Fruit fly (Drosophila melanogaster) whole organism, prepupa: ENCODE results near the gene Karybeta3.
A peak's percentile ranks its signal among the peaks of the same experiment; 100 is the strongest.

Source experiments
- Blimp-1 ChIP-seq: fragments of 200-800 bp; sonication (Bioruptor generic); optimal IDR thresholded peaks from 3 replicates; lab custom pipeline; 2017; ENCODE audit warnings: missing biosample characterization, missing genetic modification characterization, mild to moderate bottlenecking, moderate library complexity, missing genetic modification reagents
- CG10669 ChIP-seq: fragments of 200-800 bp; sonication (Bioruptor generic); optimal IDR thresholded peaks from 3 replicates; lab custom pipeline; 2018; ENCODE audit warnings: missing biosample characterization, mild to moderate bottlenecking, missing genetic modification characterization, moderate library complexity
- CG11294 ChIP-seq: fragments of 200-800 bp; sonication (Bioruptor generic); IDR thresholded peaks from 2 replicates; pipeline ENCODE4 v1.3.6; 2022; ENCODE audit warnings: missing biosample characterization, missing genetic modification characterization
- CG11762 ChIP-seq: fragments of 200-800 bp; sonication (Bioruptor generic); optimal IDR thresholded peaks from 3 replicates; lab custom pipeline; 2016; ENCODE audit warnings: missing biosample characterization, missing genetic modification characterization; ENCODE audit not compliant: insufficient read depth
- CG15336 ChIP-seq: fragments of 200-800 bp; sonication (Bioruptor generic); IDR thresholded peaks from 2 replicates; pipeline ENCODE4 v1.3.6; 2022; ENCODE audit warnings: missing biosample characterization, missing genetic modification characterization
- CG16779 ChIP-seq: fragments of 200-800 bp; sonication (Bioruptor generic); optimal IDR thresholded peaks from 3 replicates; lab custom pipeline; 2017; ENCODE audit warnings: missing biosample characterization, mild to moderate bottlenecking, missing genetic modification characterization
- CG3032 ChIP-seq: fragments of 200-800 bp; optimal IDR thresholded peaks from 2 replicates; lab custom pipeline; 2019; ENCODE audit warnings: missing biosample characterization, mild to moderate bottlenecking, missing genetic modification characterization, moderate library complexity
- CG31627 ChIP-seq: fragments of 200-800 bp; sonication (Bioruptor generic); optimal IDR thresholded peaks from 3 replicates; lab custom pipeline; 2016; ENCODE audit warnings: missing biosample characterization, missing genetic modification characterization
- CG32006 ChIP-seq: fragments of 200-800 bp; sonication (Bioruptor generic); optimal IDR thresholded peaks from 3 replicates; lab custom pipeline; 2017; ENCODE audit warnings: missing biosample characterization, mild to moderate bottlenecking, missing genetic modification characterization
- CG34406 ChIP-seq: fragments of 200-800 bp; sonication (Bioruptor generic); optimal IDR thresholded peaks from 3 replicates; lab custom pipeline; 2016; ENCODE audit warnings: missing biosample characterization, missing genetic modification characterization
- CG3919 ChIP-seq: fragments of 200-800 bp; sonication (Bioruptor generic); optimal IDR thresholded peaks from 3 replicates; lab custom pipeline; 2016; ENCODE audit warnings: missing biosample characterization, missing genetic modification characterization
- CG4318 ChIP-seq: fragments of 200-800 bp; sonication (Bioruptor generic); optimal IDR thresholded peaks from 3 replicates; lab custom pipeline; 2017; ENCODE audit warnings: missing biosample characterization, mild to moderate bottlenecking, missing genetic modification characterization
- CG6163 ChIP-seq: fragments of 200-800 bp; sonication (Bioruptor generic); IDR thresholded peaks from 3 replicates; pipeline ENCODE4 v1.3.6; 2022; ENCODE audit warnings: missing biosample characterization, missing genetic modification characterization
- CG6276 ChIP-seq: fragments of 200-800 bp; sonication (Bioruptor generic); optimal IDR thresholded peaks from 2 replicates; lab custom pipeline; 2017; ENCODE audit warnings: missing biosample characterization, mild to moderate bottlenecking, missing genetic modification characterization
- CG6808 ChIP-seq: fragments of 200-800 bp; sonication (Bioruptor generic); optimal IDR thresholded peaks from 3 replicates; lab custom pipeline; 2017; ENCODE audit warnings: missing biosample characterization, missing genetic modification characterization, mild to moderate bottlenecking, moderate library complexity, missing genetic modification reagents
- CG7368 ChIP-seq: fragments of 200-800 bp; sonication (Bioruptor generic); optimal IDR thresholded peaks from 3 replicates; lab custom pipeline; 2016; ENCODE audit warnings: missing biosample characterization, missing genetic modification characterization
- CG8119 ChIP-seq: fragments of 200-800 bp; sonication (Bioruptor generic); IDR thresholded peaks from 3 replicates; pipeline ENCODE4 v1.3.6; 2022; ENCODE audit warnings: missing biosample characterization, missing genetic modification characterization
- CG9139 ChIP-seq: fragments of 200-800 bp; sonication (Bioruptor generic); optimal IDR thresholded peaks from 3 replicates; lab custom pipeline; 2017; ENCODE audit warnings: missing biosample characterization, mild to moderate bottlenecking, missing genetic modification characterization
- Eip75B ChIP-seq: fragments of 200-800 bp; sonication (Bioruptor generic); optimal IDR thresholded peaks from 3 replicates; lab custom pipeline; 2016; ENCODE audit warnings: missing biosample characterization, missing genetic modification characterization
- Eip78C ChIP-seq: fragments of 200-800 bp; sonication (Bioruptor generic); peaks from one replicate; lab custom pipeline; 2016; ENCODE audit warnings: missing biosample characterization, missing genetic modification characterization
- Eip93F ChIP-seq: fragments of 200-800 bp; sonication (Bioruptor generic); optimal IDR thresholded peaks from 2 replicates; lab custom pipeline; 2016; ENCODE audit warnings: missing biosample characterization, mild to moderate bottlenecking, missing genetic modification characterization
- Ets21C ChIP-seq: fragments of 200-800 bp; sonication (Bioruptor generic); optimal IDR thresholded peaks from 3 replicates; lab custom pipeline; 2016; ENCODE audit warnings: missing biosample characterization, missing genetic modification characterization
- Hr38 ChIP-seq: sonication (Bioruptor generic); optimal IDR thresholded peaks from 2 replicates; lab custom pipeline; 2016; ENCODE audit warnings: missing biosample characterization, missing genetic modification characterization
- Hr39 ChIP-seq: fragments of 200-800 bp; sonication (Bioruptor generic); optimal IDR thresholded peaks from 2 replicates; lab custom pipeline; 2016; ENCODE audit warnings: missing biosample characterization, missing genetic modification characterization
- Hr4 ChIP-seq: fragments of 200-800 bp; sonication (Bioruptor generic); optimal IDR thresholded peaks from 3 replicates; lab custom pipeline; 2016; ENCODE audit warnings: missing biosample characterization, missing genetic modification characterization
- Lpt ChIP-seq: fragments of 200-800 bp; sonication (Bioruptor generic); optimal IDR thresholded peaks from 3 replicates; lab custom pipeline; 2016; ENCODE audit warnings: missing biosample characterization, missing genetic modification characterization
- Met ChIP-seq: fragments of 200-800 bp; sonication (Bioruptor generic); optimal IDR thresholded peaks from 3 replicates; lab custom pipeline; 2016; ENCODE audit warnings: missing biosample characterization, missing genetic modification characterization
- OdsH ChIP-seq: fragments of 200-800 bp; sonication (Bioruptor generic); optimal IDR thresholded peaks from 3 replicates; lab custom pipeline; 2016; ENCODE audit warnings: missing biosample characterization, missing genetic modification characterization
- Sox102F ChIP-seq: fragments of 200-800 bp; sonication (Bioruptor generic); optimal IDR thresholded peaks from 2 replicates; lab custom pipeline; 2016; ENCODE audit warnings: missing biosample characterization, mild to moderate bottlenecking, missing genetic modification characterization
- Sox14 ChIP-seq: fragments of 200-800 bp; sonication (Bioruptor generic); optimal IDR thresholded peaks from 3 replicates; lab custom pipeline; 2016; ENCODE audit warnings: missing biosample characterization, missing genetic modification characterization
- Sox15 ChIP-seq: fragments of 200-800 bp; sonication (Bioruptor generic); optimal IDR thresholded peaks from 3 replicates; lab custom pipeline; 2016; ENCODE audit warnings: missing biosample characterization, missing genetic modification characterization
- achi ChIP-seq: fragments of 200-800 bp; sonication (Bioruptor generic); optimal IDR thresholded peaks from 3 replicates; lab custom pipeline; 2016; ENCODE audit warnings: missing biosample characterization, missing genetic modification characterization
- acj6 ChIP-seq: fragments of 200-800 bp; sonication (Bioruptor generic); optimal IDR thresholded peaks from 3 replicates; lab custom pipeline; 2016; ENCODE audit warnings: missing biosample characterization, missing genetic modification characterization
- cyc ChIP-seq: fragments of 200-800 bp; sonication (Bioruptor generic); optimal IDR thresholded peaks from 3 replicates; lab custom pipeline; 2016; ENCODE audit warnings: missing biosample characterization, missing genetic modification characterization
- dac ChIP-seq: fragments of 200-800 bp; sonication (Bioruptor generic); optimal IDR thresholded peaks from 2 replicates; lab custom pipeline; 2017; ENCODE audit warnings: missing biosample characterization, mild to moderate bottlenecking, missing genetic modification characterization
- dsx ChIP-seq: fragments of 200-800 bp; optimal IDR thresholded peaks from 3 replicates; lab custom pipeline; 2019; ENCODE audit warnings: missing biosample characterization, mild to moderate bottlenecking, missing genetic modification characterization, moderate library complexity; ENCODE audit not compliant: poor library complexity, severe bottlenecking
- eg ChIP-seq: fragments of 200-800 bp; sonication (Bioruptor generic); IDR thresholded peaks from 3 replicates; pipeline ENCODE4 v1.3.6; 2022; ENCODE audit warnings: missing biosample characterization, missing genetic modification characterization
- esn ChIP-seq: fragments of 200-800 bp; sonication (Bioruptor generic); optimal IDR thresholded peaks from 2 replicates; lab custom pipeline; 2016; ENCODE audit warnings: missing biosample characterization, mild to moderate bottlenecking, missing genetic modification characterization, moderate library complexity
- fd85E ChIP-seq: fragments of 200-800 bp; sonication (Bioruptor generic); optimal IDR thresholded peaks from 3 replicates; lab custom pipeline; 2016; ENCODE audit warnings: missing biosample characterization, missing genetic modification characterization
- fkh ChIP-seq: fragments of 200-800 bp; sonication (Bioruptor generic); optimal IDR thresholded peaks from 3 replicates; lab custom pipeline; 2017; ENCODE audit warnings: missing biosample characterization, mild to moderate bottlenecking, missing genetic modification characterization, moderate library complexity
- salr ChIP-seq, 2 experiments: fragments of 200-800 bp; sonication (Bioruptor generic); optimal IDR thresholded peaks; 3 replicates each; lab custom pipeline; 2016 to 2018; ENCODE audit warnings: missing biosample characterization in 2 of 2, missing genetic modification characterization in 2 of 2, mild to moderate bottlenecking in 1 of 2
- svp ChIP-seq: fragments of 200-800 bp; sonication (Bioruptor generic); peaks from one replicate; lab custom pipeline; 2016; ENCODE audit warnings: missing biosample characterization, missing genetic modification characterization

Karybeta3 gene

DNA sequence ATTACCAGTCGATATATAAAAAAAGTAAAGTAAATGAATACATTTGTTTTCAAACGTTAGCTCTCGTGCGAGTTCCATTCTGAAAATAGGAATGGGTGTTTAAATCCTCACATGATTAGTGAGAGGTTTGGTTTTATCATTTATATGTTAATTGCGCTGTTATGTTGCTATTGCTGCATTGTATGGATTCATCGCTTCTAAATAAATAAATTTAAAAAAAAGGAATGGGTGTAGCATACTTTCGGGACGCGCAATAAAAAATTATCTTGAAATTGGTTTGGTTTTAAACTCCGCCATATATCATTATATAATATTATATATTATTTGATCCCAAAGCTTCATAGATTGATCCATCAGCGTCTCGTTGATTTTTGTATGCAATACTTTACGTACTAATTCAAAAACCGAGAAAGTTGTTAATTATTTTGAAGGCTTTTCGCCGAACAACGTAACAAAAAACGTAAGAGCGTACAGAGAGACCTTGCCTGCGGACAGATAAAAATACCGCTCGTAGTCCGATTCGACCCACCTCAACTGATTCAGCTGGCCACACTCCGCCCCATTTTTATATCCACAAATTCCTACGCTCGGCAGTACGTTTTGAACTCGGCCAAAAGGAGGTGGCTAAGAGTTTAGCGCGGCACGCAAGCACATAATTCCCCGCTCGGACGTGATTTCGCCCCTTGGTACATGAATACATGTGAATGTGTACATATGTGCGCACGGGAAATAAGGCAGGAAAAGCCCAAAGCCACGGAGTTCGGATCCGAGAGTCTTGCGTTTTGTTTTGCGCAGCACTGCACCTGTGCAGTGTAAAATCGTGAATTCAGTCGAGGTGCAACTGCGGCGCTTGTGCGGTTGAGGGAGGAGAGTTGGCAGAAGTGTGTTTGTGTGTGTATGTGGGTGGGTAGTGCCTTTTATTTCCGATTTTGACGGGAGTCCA, 10.3 kb downstream of the Karybeta3 start, which contains the start of gene smash (continued):
- TF ChIP-seq Met (GFP tag; lab: Kevin White, UChicago): peak; percentile 51
- no peak for TF ChIP-seq Hr39 (GFP tag; lab: Kevin White, UChicago)
- no peak for TF ChIP-seq Sox15 (GFP tag; lab: Kevin White, UChicago)
- no peak for TF ChIP-seq dac (GFP tag; lab: Kevin White, UChicago)
- TF ChIP-seq CG6808 (GFP tag; lab: Kevin White, UChicago): peak; percentile 62
- peak; percentile 46 for TF ChIP-seq dsx
- TF ChIP-seq esn (GFP tag; lab: Kevin White, UChicago): peak; percentile 48
- peak; percentile 3 for TF ChIP-seq achi (GFP tag; lab: Kevin White, UChicago)
- peak; percentile 70; the same call in 2 of the 3 replicates for TF ChIP-seq CG6163 (GFP tag; lab: Robert Waterston, UW)
- TF ChIP-seq Lpt (GFP tag; lab: Kevin White, UChicago): peak; percentile 71

DNA sequence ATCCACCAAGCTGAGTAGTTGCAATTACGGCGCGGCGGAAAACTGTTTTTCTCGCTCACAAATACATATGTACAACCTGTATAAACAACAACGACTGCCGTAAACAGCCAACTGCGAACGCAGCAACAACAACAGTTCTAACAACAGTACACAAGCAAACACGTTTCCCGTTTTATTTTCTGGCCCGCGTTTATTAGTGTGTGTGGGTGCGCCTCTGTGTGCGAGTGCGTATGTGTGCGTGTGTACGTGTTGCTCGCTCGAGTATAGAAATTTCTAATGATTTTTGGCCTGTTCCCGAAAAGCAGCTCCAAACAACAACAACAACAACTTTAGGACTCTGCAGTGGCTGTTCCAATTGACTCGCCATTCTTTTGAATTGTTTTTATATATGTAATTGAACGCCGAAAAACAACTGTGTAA, 11.0 kb downstream of the Karybeta3 start:
- TF ChIP-seq fkh (GFP tag; lab: Kevin White, UChicago) (peak; percentile 90), Eip93F (GFP tag; lab: Kevin White, UChicago) (no peak)

DNA sequence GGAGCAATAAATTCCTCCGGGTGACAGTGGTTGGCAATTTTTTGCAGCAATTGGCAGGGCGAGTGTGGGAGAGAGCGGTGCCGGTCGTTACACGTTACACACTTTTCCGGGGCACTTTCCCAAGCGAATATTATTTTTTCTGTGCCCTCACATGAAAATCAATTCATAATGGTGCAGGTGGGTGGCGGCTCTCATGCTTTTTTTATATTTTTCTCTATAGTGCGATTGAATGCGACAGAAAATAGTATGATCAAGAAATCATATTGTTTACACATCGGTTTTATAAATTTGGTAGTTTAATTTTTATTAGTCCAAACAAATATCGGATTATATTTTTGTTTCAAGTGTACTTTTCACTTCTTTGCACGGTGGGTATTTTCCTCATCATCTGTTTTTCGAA, 12.7 kb downstream of the Karybeta3 start:
- TF ChIP-seq CG8119 (GFP tag; lab: Robert Waterston, UW) (0 out of 3 replicates have a peak, but pooled peaks have one; percentile 33), Eip78C (GFP tag; lab: Kevin White, UChicago) (peak; percentile 30), Lpt (GFP tag; lab: Kevin White, UChicago) (peak; percentile 8), CG32006 (GFP tag; lab: Kevin White, UChicago) (peak; percentile 59), CG10669 (GFP tag; lab: Kevin White, UChicago) (no peak), salr (GFP tag; optimal IDR thresholded peaks at IDR 0.05; lab: Kevin White, UChicago) (peak in 1 of 2 experiments; percentile 17), Met (GFP tag; lab: Kevin White, UChicago) (no peak), esn (GFP tag; lab: Kevin White, UChicago) (no peak), Hr4 (GFP tag; lab: Kevin White, UChicago) (peak; percentile 56), acj6 (no peak), achi (GFP tag; lab: Kevin White, UChicago) (no peak), Ets21C (GFP tag; lab: Kevin White, UChicago) (no peak)

DNA sequence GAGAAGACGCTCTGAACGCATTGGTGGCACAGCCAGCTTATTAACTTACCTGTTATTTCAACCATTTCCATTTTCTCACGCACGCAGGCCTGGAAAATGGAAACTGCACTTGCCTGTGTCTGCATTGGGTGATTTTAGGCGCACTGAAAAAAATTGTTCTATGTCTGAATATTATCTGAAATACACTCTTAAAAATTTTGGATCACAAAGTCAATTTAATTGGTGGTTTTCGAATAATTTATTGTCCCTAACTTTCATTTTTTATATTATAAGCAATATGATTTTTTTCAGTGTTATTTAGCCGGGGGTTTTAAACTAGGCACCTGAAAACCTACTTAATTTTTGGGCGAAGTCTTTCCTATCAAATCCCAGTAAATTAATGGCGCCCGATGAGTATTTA, 14.1 kb downstream of the Karybeta3 start:
- TF ChIP-seq Ets21C (GFP tag; lab: Kevin White, UChicago): no peak
- no peak for TF ChIP-seq Eip93F (GFP tag; lab: Kevin White, UChicago)
- TF ChIP-seq OdsH (GFP tag; lab: Kevin White, UChicago): peak; percentile 73
- peak; percentile 68 for TF ChIP-seq Eip75B (GFP tag; lab: Kevin White, UChicago)
- TF ChIP-seq cyc: peak; percentile 29
- peak; percentile 80 for TF ChIP-seq CG6276
- TF ChIP-seq Blimp-1 (GFP tag; lab: Kevin White, UChicago): no peak
- peak; percentile 71 for TF ChIP-seq CG3919 (GFP tag; lab: Kevin White, UChicago)
- TF ChIP-seq svp: peak; percentile 74
- TF ChIP-seq CG11762 (GFP tag; lab: Kevin White, UChicago): peak; percentile 27
- TF ChIP-seq eg (GFP tag; lab: Robert Waterston, UW): peak; percentile 88
- TF ChIP-seq CG3032: peak; percentile 49
- TF ChIP-seq Hr38 (GFP tag; lab: Kevin White, UChicago): no peak
- peak; percentile 22 for TF ChIP-seq CG31627 (GFP tag; lab: Kevin White, UChicago)
- TF ChIP-seq Sox102F (GFP tag; lab: Kevin White, UChicago): no peak
- peak; percentile 46 for TF ChIP-seq Sox14 (GFP tag; lab: Kevin White, UChicago)
- peak; percentile 78 for TF ChIP-seq CG32006 (GFP tag; lab: Kevin White, UChicago)
- peak; percentile 54 for TF ChIP-seq CG6808 (GFP tag; lab: Kevin White, UChicago)
- peak; percentile 4 for TF ChIP-seq CG7368
- peak; percentile 89 for TF ChIP-seq CG15336 (GFP tag; lab: Robert Waterston, UW)
- TF ChIP-seq CG4318 (GFP tag; lab: Kevin White, UChicago): peak; percentile 64
- TF ChIP-seq Eip78C (GFP tag; lab: Kevin White, UChicago): peak; percentile 93
- TF ChIP-seq Met (GFP tag; lab: Kevin White, UChicago): peak; percentile 51
- peak; percentile 64 for TF ChIP-seq CG11294
- TF ChIP-seq fd85E (GFP tag; lab: Kevin White, UChicago): no peak
- TF ChIP-seq CG9139: peak; percentile 15
- no peak for TF ChIP-seq CG16779 (tag; lab: Kevin White, UChicago)
- peak; percentile 48 for TF ChIP-seq CG34406 (GFP tag; lab: Kevin White, UChicago)
- peak; percentile 25 for TF ChIP-seq Hr39 (GFP tag; lab: Kevin White, UChicago)
